Worm (Caenorhabditis elegans) whole organism, L4 larva: ENCODE measurements around the gene F56H9.6.

Experiments
- ceh-82 ChIP-seq: sonication (generic microtip); optimal IDR thresholded peaks from 2 replicates; lab custom pipeline; 2017; ENCODE audit warnings: missing biosample characterization, missing genetic modification characterization
- ces-1 ChIP-seq: fragments of 150-350 bp; sonication (generic microtip); optimal IDR thresholded peaks from 4 replicates; lab custom pipeline; 2014; ENCODE audit warnings: missing biosample characterization, missing genetic modification reagents, missing genetic modification characterization
- gei-8 ChIP-seq: fragments of 200-800 bp; sonication (Bioruptor generic); optimal IDR thresholded peaks from 2 replicates; lab custom pipeline; 2018; ENCODE audit warnings: mild to moderate bottlenecking, missing genetic modification characterization, missing compliant biosample characterization
- hif-1 ChIP-seq, 2 experiments: sonication (generic microtip); optimal IDR thresholded peaks; 2 replicates each; lab custom pipeline; 2016 to 2017; ENCODE audit warnings: missing compliant biosample characterization in 2 of 2, missing genetic modification characterization in 2 of 2, missing genetic modification reagents in 2 of 2, missing genotype in 2 of 2, mild to moderate bottlenecking in 1 of 2
- lin-15B ChIP-seq: fragments of 150-350 bp; sonication (generic microtip); optimal IDR thresholded peaks from 3 replicates; lab custom pipeline; 2014; ENCODE audit warnings: missing biosample characterization, missing genetic modification characterization
- mdl-1 ChIP-seq, 2 experiments: fragments of 150-350 bp in 1 of 2; sonication (generic microtip) in 1 of 2; optimal IDR thresholded peaks; 2 replicates each; lab custom pipeline; 2014 to 2017; ENCODE audit warnings: missing biosample characterization in 2 of 2, missing genetic modification characterization in 2 of 2
- mep-1 ChIP-seq: fragments of 150-350 bp; sonication (generic microtip); optimal IDR thresholded peaks from 3 replicates; lab custom pipeline; 2014; ENCODE audit warnings: missing biosample characterization, missing genetic modification characterization
- nhr-237 ChIP-seq: sonication (generic microtip); optimal IDR thresholded peaks from 2 replicates; lab custom pipeline; 2017; ENCODE audit warnings: missing biosample characterization, missing genetic modification characterization
- pha-4 ChIP-seq, 2 experiments: fragments of 150-350 bp in 1 of 2; fragments of 200-800 bp in 1 of 2; sonication (Bioruptor generic) in 1 of 2; IDR thresholded peaks in 1 of 2; optimal IDR thresholded peaks in 1 of 2; 2 replicates each; pipeline versions ENCODE4 v1.3.6 to Lab custom; 2014 to 2022; ENCODE audit warnings: missing genetic modification characterization in 2 of 2, missing genetic modification reagents in 2 of 2, missing biosample characterization in 1 of 2, missing compliant biosample characterization in 1 of 2
- saeg-2 ChIP-seq: fragments of 200-800 bp; sonication (Bioruptor generic); IDR thresholded peaks from 2 replicates; pipeline ENCODE4 v1.3.6; 2022; ENCODE audit warnings: missing genetic modification reagents, missing genetic modification characterization, missing compliant biosample characterization
- snpc-1.2 ChIP-seq: fragments of 200-800 bp; sonication (Bioruptor generic); IDR thresholded peaks from 2 replicates; pipeline ENCODE4 v1.3.6; 2022; ENCODE audit warnings: missing genetic modification reagents, missing genetic modification characterization, missing compliant biosample characterization
- unc-39 ChIP-seq: sonication (generic microtip); optimal IDR thresholded peaks from 2 replicates; lab custom pipeline; 2017; ENCODE audit warnings: missing biosample characterization, missing genetic modification characterization
- unc-62 ChIP-seq, 3 experiments: fragments of 150-350 bp in 1 of 3; sonication (generic microtip); optimal IDR thresholded peaks in 2 of 3; peaks in 1 of 3; 1 replicate in 1 of 3; 2 replicates in 2 of 3; lab custom pipeline; 2014 to 2017; ENCODE audit warnings: missing biosample characterization in 3 of 3, missing genetic modification characterization in 3 of 3, missing genetic modification reagents in 3 of 3, missing genotype in 1 of 3
- zfp-3 ChIP-seq: fragments of 200-800 bp; sonication (Bioruptor generic); conservative IDR thresholded peaks from 2 replicates; pipeline ENCODE4 v1.3.6; 2022; ENCODE audit warnings: missing genetic modification reagents, missing genetic modification characterization, missing compliant biosample characterization

ce11 chrV:12583421-12583820 lies 46.2 kb downstream of the F56H9.6 start:
- TF ChIP-seq saeg-2 (GFP tag; lab: Robert Waterston, UW) (no peak), unc-62 (GFP tag; optimal IDR thresholded peaks at IDR 0.05 in 1 of 2; lab: Kevin White, UChicago) (peak in 1 of 2 experiments; percentile 76), unc-62 (tag; optimal IDR thresholded peaks at IDR 0.05; lab: Kevin White, UChicago) (no peak), mep-1 (no peak), snpc-1.2 (GFP tag; lab: Robert Waterston, UW) (no peak), pha-4 (GFP tag; IDR thresholded peaks at IDR 0.05; lab: Robert Waterston, UW) (no peak), pha-4 (tag; optimal IDR thresholded peaks at IDR 0.05; lab: Kevin White, UChicago) (no peak), mdl-1 (tag; optimal IDR thresholded peaks at IDR 0.05; lab: Kevin White, UChicago) (no peak), unc-39 (no peak), nhr-237 (tag; lab: Kevin White, UChicago) (no peak), ces-1 (no peak), zfp-3 (GFP tag; lab: Robert Waterston, UW) (no peak), hif-1 (tag; optimal IDR thresholded peaks at IDR 0.05; lab: Kevin White, UChicago) (no peak), ceh-82 (tag; lab: Kevin White, UChicago) (no peak), lin-15B (tag; lab: Kevin White, UChicago) (no peak), gei-8 (GFP tag; lab: Kevin White, UChicago) (no peak)
